Worm (Caenorhabditis elegans) whole organism, mixed stage, embryonic: ENCODE results near the gene W10G6.6.

ENCODE experiments used
- ceh-83 ChIP-seq: fragments of 200-800 bp; sonication (Bioruptor generic); optimal IDR thresholded peaks from 2 replicates; lab custom pipeline; 2018; ENCODE audit warnings: mild to moderate bottlenecking, missing genetic modification characterization, missing compliant biosample characterization
- elt-1 ChIP-seq: sonication (generic microtip); optimal IDR thresholded peaks from 2 replicates; lab custom pipeline; 2017; ENCODE audit warnings: missing genetic modification characterization, mild to moderate bottlenecking, missing compliant biosample characterization, antibody characterized with exemption, moderate library complexity, borderline replicate concordance; ENCODE audit not compliant: insufficient read depth
- elt-3 ChIP-seq: fragments of 150-350 bp; optimal IDR thresholded peaks from 2 replicates; lab custom pipeline; 2014; ENCODE audit warnings: missing biosample characterization, missing genetic modification characterization
- nhr-12 ChIP-seq: fragments of 150-350 bp; optimal IDR thresholded peaks from 2 replicates; lab custom pipeline; 2014; ENCODE audit warnings: missing biosample characterization, missing genetic modification characterization
- zip-8 ChIP-seq: fragments of 150-350 bp; optimal IDR thresholded peaks from 2 replicates; lab custom pipeline; 2014; ENCODE audit warnings: missing biosample characterization, missing genetic modification characterization
- ztf-11 ChIP-seq: fragments of 150-350 bp; optimal IDR thresholded peaks from 2 replicates; lab custom pipeline; 2014; ENCODE audit warnings: missing biosample characterization, missing genetic modification characterization

DNA sequence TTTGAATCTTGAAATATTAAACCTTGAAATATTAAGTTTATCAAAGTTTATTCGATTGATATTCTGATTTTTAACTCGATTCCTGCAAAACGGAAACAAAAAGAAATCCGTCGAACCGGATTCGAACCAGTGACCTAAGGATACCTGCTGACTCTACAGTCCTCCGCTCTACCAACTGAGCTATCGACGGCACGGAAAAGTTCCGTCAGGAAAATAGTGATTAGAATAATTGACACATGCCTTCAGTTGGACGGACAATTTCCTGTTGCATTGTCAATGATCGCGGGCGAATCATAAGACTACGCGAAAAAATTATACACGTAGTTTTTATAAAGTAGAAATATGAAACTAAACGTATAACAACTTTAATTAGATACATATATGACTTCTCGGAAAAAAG lies 41.5 kb downstream of the W10G6.6 start:
- TF ChIP-seq ceh-83 (GFP tag; lab: Kevin White, UChicago) (no peak), elt-1 (tag; lab: Kevin White, UChicago) (no peak), nhr-12 (no peak), ztf-11 (no peak), elt-3 (tag; lab: Kevin White, UChicago) (no peak), zip-8 (tag; lab: Kevin White, UChicago) (no peak)
